Fruit fly (Drosophila melanogaster): ENCODE results near the gene Nhe3.

Gene Nhe3

DNA sequence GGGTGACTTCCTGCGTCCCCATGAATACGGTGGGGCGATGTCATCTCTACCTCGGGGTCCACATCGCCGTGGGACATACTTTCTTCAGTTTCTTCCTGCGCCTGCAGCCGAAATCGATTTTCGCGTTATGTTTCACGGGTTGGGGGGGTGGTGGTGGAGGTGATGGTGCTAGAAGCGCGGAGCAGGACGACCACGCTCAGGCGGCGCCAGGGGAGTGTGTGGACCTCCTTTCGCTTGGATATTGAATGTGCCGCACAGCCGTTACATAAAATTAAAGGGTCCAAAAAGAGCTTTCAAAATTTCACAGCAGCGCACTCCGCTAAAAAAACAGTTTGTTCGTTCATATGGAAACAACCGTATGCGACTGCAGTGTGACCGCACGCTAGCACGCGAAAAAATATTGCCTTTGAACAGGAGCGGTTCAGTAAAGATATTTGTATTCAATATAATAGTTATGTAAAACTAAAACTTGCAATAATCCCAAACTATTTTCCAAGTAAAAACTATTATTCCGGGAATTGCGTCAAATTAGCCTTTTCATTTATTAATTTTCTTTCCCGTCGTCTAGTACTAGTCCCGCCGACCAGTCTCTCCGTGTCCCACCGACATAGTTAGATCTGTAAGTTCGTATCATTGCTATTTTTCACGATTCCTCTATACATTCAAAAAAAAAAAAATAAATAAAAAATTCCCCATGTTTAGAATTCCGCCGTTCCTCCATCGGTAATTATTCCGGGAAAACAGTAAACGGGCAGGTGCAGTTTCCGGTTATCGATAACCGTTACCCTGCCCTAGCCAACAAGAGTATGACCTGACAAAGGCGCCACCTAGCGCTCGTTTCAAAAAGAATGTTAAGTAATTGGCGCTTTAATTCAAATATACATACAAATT lies at the start of gene Nhe3 (continued):
- TF ChIP-seq MESR4 (GFP tag; optimal IDR thresholded peaks at IDR 0.05) (peak; percentile 75), CG6272 (GFP tag; IDR thresholded peaks at IDR 0.05) (peak; percentile 83), CG13894 (tag; optimal IDR thresholded peaks at IDR 0.05) (no peak), CG32772 (GFP tag; IDR thresholded peaks at IDR 0.05) (peak; percentile 84)

DNA sequence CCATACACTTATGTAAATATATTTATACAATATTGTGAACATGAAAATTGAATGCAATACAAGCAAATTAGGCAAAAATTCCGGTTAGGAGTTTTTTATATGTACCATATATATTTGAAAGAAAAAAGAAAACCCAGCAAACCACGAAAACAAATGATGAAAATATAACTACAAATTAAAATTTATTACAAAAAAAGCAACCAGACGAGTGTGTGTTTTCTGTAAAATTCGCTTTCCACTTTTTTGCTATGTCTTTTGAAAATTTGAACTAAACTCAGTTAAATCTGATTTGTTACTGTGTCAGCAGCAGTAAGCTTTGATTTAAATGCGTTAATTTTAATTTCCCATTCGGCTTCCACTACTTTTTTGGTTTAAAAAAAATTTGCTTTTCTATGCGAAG lies 48.4 kb upstream of the Nhe3 start, which contains the start of gene TTLL3B:
TSS of gene TTLL3B (plus strand) at position 301 of the 400 bp plus-strand sequence.
- TF ChIP-seq p53 (GFP tag; optimal IDR thresholded peaks at IDR 0.05) (no peak), CG10321 (GFP tag; IDR thresholded peaks at IDR 0.05) (no peak), jigr1 (GFP tag; IDR thresholded peaks at IDR 0.05) (no peak), CG6689 (GFP tag; IDR thresholded peaks at IDR 0.05) (no peak), CG9932 (GFP tag; IDR thresholded peaks at IDR 0.05) (no peak), hb (GFP tag; IDR thresholded peaks at IDR 0.05; ENCODE audit: partially characterized antibody) (no peak), crp (GFP tag; optimal IDR thresholded peaks at IDR 0.05) (no peak)

DNA sequence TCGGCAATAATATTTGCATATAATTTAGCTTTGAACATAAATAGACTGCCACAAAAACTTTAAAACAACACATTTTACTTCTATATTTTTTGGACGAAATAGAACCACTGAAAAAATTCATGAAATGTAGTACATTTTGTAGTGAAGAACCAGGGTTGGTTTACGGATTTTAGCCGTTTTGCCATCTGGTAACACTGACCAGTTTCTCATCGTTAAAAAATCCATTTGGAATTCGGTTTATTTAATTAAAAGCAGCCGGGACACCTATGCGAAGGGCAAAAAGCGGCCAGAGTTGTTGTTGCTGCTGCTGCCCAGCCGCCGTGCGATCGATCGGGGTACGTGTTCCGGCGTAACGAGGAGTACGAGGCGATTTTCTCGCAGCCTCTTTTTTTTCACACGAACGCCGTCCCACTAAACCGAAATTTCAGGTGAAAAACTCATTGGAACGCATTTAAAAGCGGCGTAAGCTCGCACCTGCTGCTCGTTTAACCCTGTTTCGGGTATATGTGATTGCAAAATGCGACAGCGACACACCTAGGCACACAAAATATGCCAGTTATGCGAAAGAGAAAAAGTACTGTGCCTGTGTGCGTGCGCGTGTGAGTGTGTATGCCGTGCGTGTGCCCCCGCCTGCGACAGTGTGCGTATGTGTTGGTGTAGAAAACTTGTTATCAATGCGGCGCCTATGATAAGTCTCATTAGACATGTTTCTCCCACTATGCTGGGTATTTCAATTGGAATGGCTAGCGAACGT lies 39.8 kb upstream of the Nhe3 start, which contains the start of gene Liprin-alpha:
TSS of gene Liprin-alpha (plus strand) at position 154 of the 754 bp plus-strand sequence.
- TF ChIP-seq p53 (GFP tag; optimal IDR thresholded peaks at IDR 0.05), result no peak
- peak; percentile 43 for TF ChIP-seq sens (GFP tag)
- TF ChIP-seq chm (GFP tag; IDR thresholded peaks at IDR 0.05), result peak; percentile 56; the same call in 1 of the 2 replicates
- peak in 1 of 3 experiments; percentile 66 for TF ChIP-seq lola (GFP tag; optimal IDR thresholded peaks at IDR 0.05)
- TF ChIP-seq ems (GFP tag; optimal IDR thresholded peaks at IDR 0.05), result no peak
- TF ChIP-seq Med (GFP tag), result peak; percentile 79
- TF ChIP-seq Awh (GFP tag; IDR thresholded peaks at IDR 0.05), result 0 out of 2 replicates have a peak, but pooled peaks have one; percentile 37
- TF ChIP-seq Hr78 (GFP tag; optimal IDR thresholded peaks at IDR 0.05), result peak in 1 of 2 experiments; percentile 57
- TF ChIP-seq eyg (GFP tag; optimal IDR thresholded peaks at IDR 0.05), result no peak
- TF ChIP-seq chinmo (GFP tag; IDR thresholded peaks at IDR 0.05; ENCODE audit: partially characterized antibody), result peak; percentile 89
- no peak for TF ChIP-seq CG8388 (GFP tag; optimal IDR thresholded peaks at IDR 0.05)
- peak; percentile 99 for TF ChIP-seq cg (GFP tag; optimal IDR thresholded peaks at IDR 0.05)
- TF ChIP-seq kah (GFP tag; optimal IDR thresholded peaks at IDR 0.05), result no peak
- peak; percentile 16 for TF ChIP-seq zen (tag; optimal IDR thresholded peaks at IDR 0.05)
- TF ChIP-seq YL-1 (GFP tag; optimal IDR thresholded peaks at IDR 0.05), result peak; percentile 86
- TF ChIP-seq Bdp1 (GFP tag; optimal IDR thresholded peaks at IDR 0.05), result no peak
- TF ChIP-seq CG8478 (optimal IDR thresholded peaks at IDR 0.05), result peak; percentile 88
- TF ChIP-seq CG4617 (GFP tag; optimal IDR thresholded peaks at IDR 0.05; ENCODE audit: borderline replicate concordance), result peak; percentile 80
- TF ChIP-seq CG13123 (GFP tag; optimal IDR thresholded peaks at IDR 0.05), result no peak
- peak; percentile 29 for TF ChIP-seq HmgZ (tag; optimal IDR thresholded peaks at IDR 0.05)
- TF ChIP-seq phol (tag; optimal IDR thresholded peaks at IDR 0.05), result peak; percentile 2
- peak; percentile 25 for TF ChIP-seq CG10543 (GFP tag; optimal IDR thresholded peaks at IDR 0.05)
- no peak for TF ChIP-seq ssp (GFP tag; IDR thresholded peaks at IDR 0.05)
- TF ChIP-seq insv (GFP tag; optimal IDR thresholded peaks at IDR 0.05), result peak; percentile 14 to 92
- TF ChIP-seq GATAe (GFP tag; conservative IDR thresholded peaks at IDR 0.05), result peak; percentile 80
- no peak for TF ChIP-seq Hand (GFP tag; optimal IDR thresholded peaks at IDR 0.05)
- peak; percentile 41 for TF ChIP-seq Sin3A (optimal IDR thresholded peaks at IDR 0.05)
- TF ChIP-seq zen2 (GFP tag; IDR thresholded peaks at IDR 0.05; ENCODE audit: partially characterized antibody), result no peak
- TF ChIP-seq ro (GFP tag; IDR thresholded peaks at IDR 0.05), result no peak
- TF ChIP-seq Stat92E (GFP tag; optimal IDR thresholded peaks at IDR 0.05), result peak in 1 of 3 experiments; percentile 73
- TF ChIP-seq CG8359 (GFP tag; optimal IDR thresholded peaks at IDR 0.05; ENCODE audit: borderline replicate concordance), result no peak
- TF ChIP-seq pzg (GFP tag; optimal IDR thresholded peaks at IDR 0.05), result peak; percentile 36
- peak; percentile 51 for TF ChIP-seq CG9797 (GFP tag; optimal IDR thresholded peaks at IDR 0.05)
